Worm (Caenorhabditis elegans) whole organism, young adult: ENCODE measurements around the gene spp-12.

Experiments
- Y95B8A.8 ChIP-seq: fragments of 200-800 bp; sonication (Bioruptor generic); IDR thresholded peaks from 2 replicates; pipeline ENCODE4 v1.3.6; 2022; ENCODE audit warnings: missing genetic modification reagents, missing genetic modification characterization, missing compliant biosample characterization
- ama-1 ChIP-seq, 3 experiments: fragments of 150-350 bp in 1 of 3; sonication (generic microtip) in 2 of 3; optimal IDR thresholded peaks; 2 replicates each; lab custom pipeline; 2014 to 2018; ENCODE audit warnings: missing biosample characterization in 2 of 3, missing genetic modification characterization in 2 of 3, missing genetic modification reagents in 2 of 3
- athp-1 ChIP-seq: sonication (generic microtip); optimal IDR thresholded peaks from 2 replicates; lab custom pipeline; 2017; ENCODE audit warnings: mild to moderate bottlenecking, missing genetic modification characterization, missing compliant biosample characterization
- dpff-1 ChIP-seq: sonication (generic microtip); optimal IDR thresholded peaks from 2 replicates; lab custom pipeline; 2017; ENCODE audit warnings: mild to moderate bottlenecking, missing genetic modification characterization, missing compliant biosample characterization
- lin-54 ChIP-seq: fragments of 200-800 bp; sonication (Bioruptor generic); optimal IDR thresholded peaks from 2 replicates; lab custom pipeline; 2018; ENCODE audit warnings: mild to moderate bottlenecking, missing genetic modification characterization, missing compliant biosample characterization
- lsl-1 ChIP-seq: fragments of 200-800 bp; sonication (Bioruptor generic); optimal IDR thresholded peaks from 2 replicates; lab custom pipeline; 2018; ENCODE audit warnings: mild to moderate bottlenecking, missing genetic modification characterization, moderate library complexity, missing compliant biosample characterization
- mes-4 ChIP-seq: sonication (generic microtip); optimal IDR thresholded peaks from 2 replicates; lab custom pipeline; 2016; ENCODE audit warnings: missing genotype, missing genetic modification characterization, missing compliant biosample characterization
- unc-130 ChIP-seq: sonication (generic microtip); optimal IDR thresholded peaks from 2 replicates; lab custom pipeline; 2016; ENCODE audit warnings: missing genetic modification reagents, missing genetic modification characterization, missing compliant biosample characterization

- no peak for TF ChIP-seq Y95B8A.8
- TF ChIP-seq ama-1 (optimal IDR thresholded peaks at IDR 0.05; lab: Kevin White, UChicago), result no peak
- TF ChIP-seq ama-1 (GFP tag; optimal IDR thresholded peaks at IDR 0.05; lab: Kevin White, UChicago), result no peak
- TF ChIP-seq dpff-1 (tag; lab: Kevin White, UChicago), result no peak
- no peak for TF ChIP-seq lsl-1 (GFP tag; lab: Kevin White, UChicago)
- no peak for TF ChIP-seq mes-4 (tag; lab: Kevin White, UChicago)
- no peak for TF ChIP-seq unc-130 (GFP tag; lab: Kevin White, UChicago)
- TF ChIP-seq lin-54 (GFP tag; lab: Kevin White, UChicago), result no peak
- no peak for TF ChIP-seq athp-1 (tag; lab: Kevin White, UChicago)
Observed at ce11 chrV:13893583-13893982, 4.0 kb downstream of the spp-12 start.
